Fruit fly (Drosophila melanogaster) whole organism, pupa: ENCODE data around the gene Glut1.

Experiments used
- CG17806 ChIP-seq: fragments of 200-800 bp; sonication (Bioruptor generic); optimal IDR thresholded peaks from 2 replicates; lab custom pipeline; 2018; ENCODE audit warnings: missing biosample characterization, mild to moderate bottlenecking, missing genetic modification characterization, moderate library complexity
- CG4496 ChIP-seq: fragments of 200-800 bp; sonication (Bioruptor generic); IDR thresholded peaks from 3 replicates; pipeline ENCODE4 v1.3.6; 2022; ENCODE audit warnings: missing biosample characterization, missing genetic modification characterization
- Pif1B ChIP-seq: fragments of 200-800 bp; sonication (Bioruptor generic); optimal IDR thresholded peaks from 3 replicates; lab custom pipeline; 2016; ENCODE audit warnings: missing biosample characterization, missing genetic modification characterization
- rn ChIP-seq: fragments of 200-800 bp; sonication (Bioruptor generic); IDR thresholded peaks from 2 replicates; pipeline ENCODE4 v1.3.6; 2022; ENCODE audit warnings: missing biosample characterization, missing genetic modification characterization

dm6 chr3L:952152-952551, 38.3 kb downstream of the Glut1 start:
- no peak for TF ChIP-seq rn (GFP tag; lab: Robert Waterston, UW)
- no peak for TF ChIP-seq CG17806
- no peak for TF ChIP-seq Pif1B (GFP tag; lab: Kevin White, UChicago)
- no peak for TF ChIP-seq CG4496 (GFP tag; lab: Robert Waterston, UW)
